Worm (Caenorhabditis elegans): ENCODE data around the gene spig-3.

DNA sequence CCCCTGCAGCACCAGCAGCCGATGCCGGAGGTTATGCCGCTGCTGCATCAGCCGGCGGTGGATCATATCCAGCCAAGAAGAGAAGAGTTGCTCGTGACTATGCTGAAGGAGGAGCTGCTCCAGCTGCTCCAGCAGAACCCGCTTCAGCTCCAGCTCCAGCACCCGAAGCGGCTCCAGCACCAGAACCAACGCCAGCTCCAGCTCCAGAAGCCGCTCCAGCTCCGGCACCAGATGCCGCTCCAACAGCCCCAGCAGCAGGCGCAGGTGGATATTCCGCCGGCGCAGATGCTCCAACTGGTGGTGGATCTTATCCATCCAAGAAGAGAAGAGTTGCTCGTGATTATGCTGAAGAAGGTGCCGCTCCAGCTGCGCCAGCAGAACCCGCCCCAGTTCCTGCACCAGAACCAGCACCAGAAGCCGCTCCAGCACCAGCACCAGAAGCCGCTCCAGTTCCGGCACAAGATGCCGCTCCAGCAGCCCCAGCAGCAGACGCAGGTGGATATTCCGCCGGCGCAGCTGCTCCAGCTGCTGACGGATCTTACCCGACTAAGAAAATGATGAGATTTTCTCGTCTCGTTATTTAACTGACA is 21.4 kb upstream of the spig-3 start:
- TF ChIP-seq ceh-82 (tag; optimal IDR thresholded peaks at IDR 0.05): no peak
- TF ChIP-seq dmd-8 (GFP tag; IDR thresholded peaks at IDR 0.05): 0 out of 2 replicates have a peak, but pooled peaks have one; percentile 33
- no peak for TF ChIP-seq mep-1 (tag; optimal IDR thresholded peaks at IDR 0.05)
- TF ChIP-seq nhr-77 (tag; optimal IDR thresholded peaks at IDR 0.05): no peak
- no peak for TF ChIP-seq zip-11 (GFP tag; IDR thresholded peaks at IDR 0.05)
- no peak for TF ChIP-seq fkh-10 (GFP tag; optimal IDR thresholded peaks at IDR 0.05)
- no peak for TF ChIP-seq Y105C5A.15 (GFP tag; IDR thresholded peaks at IDR 0.05)
- no peak for TF ChIP-seq R02D3.7 (tag; optimal IDR thresholded peaks at IDR 0.05)
- TF ChIP-seq ama-1 (optimal IDR thresholded peaks at IDR 0.05): no peak
- TF ChIP-seq zfp-3 (GFP tag; conservative IDR thresholded peaks at IDR 0.05): no peak
- no peak for TF ChIP-seq snpc-4 (tag; optimal IDR thresholded peaks at IDR 0.05)
- TF ChIP-seq daf-12 (tag; optimal IDR thresholded peaks at IDR 0.05): no peak
- TF ChIP-seq lsy-2 (tag; optimal IDR thresholded peaks at IDR 0.05): no peak
